Fruit fly (Drosophila melanogaster) whole organism, adult: Measurements from ENCODE around the gene orion.

ENCODE experiments used
- CG1620 ChIP-seq: fragments of 200-800 bp; sonication (Bioruptor generic); optimal IDR thresholded peaks from 2 replicates; lab custom pipeline; 2016; ENCODE audit warnings: missing biosample characterization, missing genetic modification characterization
- Crg-1 ChIP-seq: fragments of 200-800 bp; sonication (Bioruptor generic); optimal IDR thresholded peaks from 2 replicates; lab custom pipeline; 2016; ENCODE audit warnings: missing biosample characterization, missing genetic modification characterization
- Mnt ChIP-seq: fragments of 200-800 bp; sonication (Bioruptor generic); optimal IDR thresholded peaks from 2 replicates; lab custom pipeline; 2016; ENCODE audit warnings: missing biosample characterization, mild to moderate bottlenecking, missing genetic modification characterization
- cnc ChIP-seq, 2 experiments: fragments of >200 bp; optimal IDR thresholded peaks; 2 replicates each; lab custom pipeline; 2017
- ovo ChIP-seq: fragments of 200-800 bp; sonication (Bioruptor generic); optimal IDR thresholded peaks from 2 replicates; lab custom pipeline; 2016; ENCODE audit warnings: missing biosample characterization, missing genetic modification characterization
- tj ChIP-seq: fragments of 200-800 bp; sonication (Bioruptor generic); optimal IDR thresholded peaks from 3 replicates; lab custom pipeline; 2017; ENCODE audit warnings: missing biosample characterization, mild to moderate bottlenecking, missing genetic modification characterization, moderate library complexity

DNA sequence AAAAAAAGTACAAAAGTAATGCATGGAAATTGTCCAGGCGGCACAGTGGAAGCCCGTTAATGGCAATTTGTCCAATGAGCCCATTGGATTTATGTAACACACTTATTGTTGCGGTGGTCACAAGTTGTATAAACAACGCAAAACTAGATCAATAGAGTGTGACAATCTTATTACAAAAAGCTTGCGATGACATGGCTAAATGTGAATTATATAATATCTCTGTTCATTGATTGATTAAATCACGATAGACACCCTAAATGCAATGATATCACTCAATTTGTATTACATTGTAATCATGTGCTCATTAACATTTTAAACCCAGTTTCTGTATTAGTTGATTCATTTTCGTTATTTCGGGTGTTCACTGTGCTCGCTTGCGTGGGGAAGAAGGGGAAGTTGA, 31.3 kb upstream of the orion start:
- TF ChIP-seq CG1620 (GFP tag; lab: Kevin White, UChicago), result no peak
- no peak for TF ChIP-seq ovo (GFP tag; lab: Kevin White, UChicago)
- no peak for TF ChIP-seq cnc (optimal IDR thresholded peaks at IDR 0.05; lab: Kevin White, UChicago)
- no peak for TF ChIP-seq tj (GFP tag; lab: Kevin White, UChicago)
- TF ChIP-seq Mnt, result no peak
- no peak for TF ChIP-seq Crg-1 (GFP tag; lab: Kevin White, UChicago)
